Worm (Caenorhabditis elegans) whole organism, L4/young adult: ENCODE data around the gene sre-52.
"Not testable (repeated sequence)": the region's sequence is repeated elsewhere in the genome, so short reads cannot be mapped to it uniquely, and the experiment has no call there.

Experiments
- W03F9.2 ChIP-seq: fragments of 150-350 bp; optimal IDR thresholded peaks from 2 replicates; lab custom pipeline; 2014; ENCODE audit warnings: missing biosample characterization, missing genetic modification characterization
- dao-5 ChIP-seq: sonication (generic microtip); optimal IDR thresholded peaks from 2 replicates; lab custom pipeline; 2016; ENCODE audit warnings: missing genotype, missing genetic modification characterization, moderate library complexity, missing compliant biosample characterization
- him-1 ChIP-seq: sonication (generic microtip); optimal IDR thresholded peaks from 2 replicates; lab custom pipeline; 2016; ENCODE audit warnings: missing genotype, missing genetic modification reagents, missing genetic modification characterization, missing compliant biosample characterization

The sre-52 gene

ce11 chrII:12335430-12335829 lies at the start of gene sre-52:
Gene sre-52 (plus strand): TSS chrII:12335730.
- TF ChIP-seq W03F9.2 (tag; lab: Kevin White, UChicago), result no peak
- TF ChIP-seq him-1 (tag; lab: Kevin White, UChicago), result no peak

ce11 chrII:12289085-12289484 lies 46.4 kb upstream of the sre-52 start, which contains the start of gene Y57A10A.31:
Gene Y57A10A.31 (plus strand): TSS chrII:12289385.
- no peak for TF ChIP-seq him-1 (tag; lab: Kevin White, UChicago)
- no peak for TF ChIP-seq dao-5 (tag; lab: Kevin White, UChicago)
- TF ChIP-seq W03F9.2 (tag; lab: Kevin White, UChicago), result no peak

- no peak for TF ChIP-seq W03F9.2 (tag; lab: Kevin White, UChicago)
- no peak for TF ChIP-seq dao-5 (tag; lab: Kevin White, UChicago)
- no peak for TF ChIP-seq him-1 (tag; lab: Kevin White, UChicago)
These were observed 38.9 kb upstream of the sre-52 start for ce11 chrII:12296591-12296990.

ce11 chrII:12300680-12301079 lies 34.9 kb upstream of the sre-52 start:
- no peak for TF ChIP-seq dao-5 (tag; lab: Kevin White, UChicago)
- no peak for TF ChIP-seq him-1 (tag; lab: Kevin White, UChicago)
- TF ChIP-seq W03F9.2 (tag; lab: Kevin White, UChicago), result no peak

ce11 chrII:12301233-12301632 lies 34.3 kb upstream of the sre-52 start:
- TF ChIP-seq him-1 (tag; lab: Kevin White, UChicago) (no peak), W03F9.2 (tag; lab: Kevin White, UChicago) (no peak), dao-5 (tag; lab: Kevin White, UChicago) (no peak)

- no peak for TF ChIP-seq him-1 (tag; lab: Kevin White, UChicago)
- no peak for TF ChIP-seq W03F9.2 (tag; lab: Kevin White, UChicago)
These were observed 33.2 kb upstream of the sre-52 start, which contains the start of gene C50E10.1 for ce11 chrII:12302354-12302753. Gene C50E10.1 (minus strand): TSS chrII:12302454.

ce11 chrII:12303142-12303541 lies 32.4 kb upstream of the sre-52 start, which contains the start of gene sre-50:
Gene sre-50 (plus strand): TSS chrII:12303525.
- TF ChIP-seq W03F9.2 (tag; lab: Kevin White, UChicago) (no peak), him-1 (tag; lab: Kevin White, UChicago) (no peak), dao-5 (tag; lab: Kevin White, UChicago) (no peak)

ce11 chrII:12309614-12310013 lies 25.9 kb upstream of the sre-52 start, which contains the start of gene C50E10.2:
Gene C50E10.2 (minus strand): TSS chrII:12309714.
- TF ChIP-seq him-1 (tag; lab: Kevin White, UChicago), result no peak
- TF ChIP-seq dao-5 (tag; lab: Kevin White, UChicago), result no peak
- TF ChIP-seq W03F9.2 (tag; lab: Kevin White, UChicago), result no peak

- TF ChIP-seq him-1 (tag; lab: Kevin White, UChicago) (no peak), W03F9.2 (tag; lab: Kevin White, UChicago) (no peak)
These were observed 24.0 kb upstream of the sre-52 start, which contains the start of gene sre-51 for ce11 chrII:12311560-12311959. Gene sre-51 (plus strand): TSS chrII:12311860.

- TF ChIP-seq dao-5, W03F9.2, him-1 (tag; lab: Kevin White, UChicago): not testable (repeated sequence)
These were observed 17.0 kb upstream of the sre-52 start, which contains the start of gene sre-49 for ce11 chrII:12318541-12318940. Gene sre-49 (plus strand): TSS chrII:12318841.

ce11 chrII:12323305-12323704 lies 12.2 kb upstream of the sre-52 start, which contains the start of gene sre-53:
Gene sre-53 (minus strand): TSS chrII:12323405.
- TF ChIP-seq W03F9.2 (tag; lab: Kevin White, UChicago) (no peak), him-1 (tag; lab: Kevin White, UChicago) (no peak), dao-5 (tag; lab: Kevin White, UChicago) (no peak)

ce11 chrII:12324159-12324558 lies 11.4 kb upstream of the sre-52 start, which contains the start of gene sre-56:
Gene sre-56 (plus strand): TSS chrII:12324459.
- TF ChIP-seq W03F9.2 (tag; lab: Kevin White, UChicago), result no peak
- no peak for TF ChIP-seq him-1 (tag; lab: Kevin White, UChicago)
- no peak for TF ChIP-seq dao-5 (tag; lab: Kevin White, UChicago)

- no peak for TF ChIP-seq him-1 (tag; lab: Kevin White, UChicago)
- no peak for TF ChIP-seq dao-5 (tag; lab: Kevin White, UChicago)
- TF ChIP-seq W03F9.2 (tag; lab: Kevin White, UChicago), result no peak
These were observed 6.5 kb upstream of the sre-52 start, which contains the start of gene sre-55 for ce11 chrII:12328994-12329393. Gene sre-55 (plus strand): TSS chrII:12329294.

ce11 chrII:12332624-12333023 lies 2.9 kb upstream of the sre-52 start, which contains the start of gene sre-54:
Gene sre-54 (plus strand): TSS chrII:12332924.
- TF ChIP-seq him-1 (tag; lab: Kevin White, UChicago) (no peak), W03F9.2 (tag; lab: Kevin White, UChicago) (no peak), dao-5 (tag; lab: Kevin White, UChicago) (no peak)
